Fruit fly (Drosophila melanogaster): ENCODE measurements around the gene Ggamma30A.
A peak's percentile ranks its signal among the peaks of the same experiment; 100 is the strongest.

The Ggamma30A gene

dm6 chr2L:9256316-9256715, at the start of gene Ggamma30A:
Gene Ggamma30A (plus strand): TSS chr2L:9256563.
- TF ChIP-seq fru (GFP tag; optimal IDR thresholded peaks at IDR 0.05) (no peak), CG32264 (GFP tag; optimal IDR thresholded peaks at IDR 0.05) (no peak), dsf (GFP tag; optimal IDR thresholded peaks at IDR 0.05; ENCODE audit: borderline replicate concordance) (no peak), pan (optimal IDR thresholded peaks at IDR 0.05) (no peak), Mio (GFP tag; optimal IDR thresholded peaks at IDR 0.05) (no peak), Hnf4 (GFP tag; optimal IDR thresholded peaks at IDR 0.05) (no peak), dl (GFP tag; optimal IDR thresholded peaks at IDR 0.05; ENCODE audit: insufficient read depth in 1 of 2, partially characterized antibody in 2 of 2) (no peak), CrebA (GFP tag; optimal IDR thresholded peaks at IDR 0.05; ENCODE audit: borderline replicate concordance) (no peak), psq (GFP tag; optimal IDR thresholded peaks at IDR 0.05) (no peak), Rel (GFP tag; optimal IDR thresholded peaks at IDR 0.05) (no peak), Rel (tag; optimal IDR thresholded peaks at IDR 0.05) (no peak)

dm6 chr2L:9207133-9207532, 49.2 kb upstream of the Ggamma30A start:
- TF ChIP-seq dl (GFP tag; optimal IDR thresholded peaks at IDR 0.05; ENCODE audit: insufficient read depth in 1 of 2, partially characterized antibody in 2 of 2) (no peak), br (GFP tag; optimal IDR thresholded peaks at IDR 0.05) (no peak), psq (GFP tag; optimal IDR thresholded peaks at IDR 0.05) (no peak), woc (GFP tag; optimal IDR thresholded peaks at IDR 0.05) (peak; percentile 3), Sp1 (GFP tag; optimal IDR thresholded peaks at IDR 0.05) (no peak), CG32264 (GFP tag; optimal IDR thresholded peaks at IDR 0.05) (no peak), jim (GFP tag; optimal IDR thresholded peaks at IDR 0.05) (no peak), dmrt93B (GFP tag; optimal IDR thresholded peaks at IDR 0.05) (no peak), Dif (GFP tag; optimal IDR thresholded peaks at IDR 0.05; ENCODE audit: partially characterized antibody) (no peak), GATAd (GFP tag; optimal IDR thresholded peaks at IDR 0.05) (no peak), h (GFP tag; optimal IDR thresholded peaks at IDR 0.05) (peak; percentile 2), rgr (GFP tag; optimal IDR thresholded peaks at IDR 0.05) (peak; percentile 12), Hr83 (GFP tag; optimal IDR thresholded peaks at IDR 0.05; ENCODE audit: poor library complexity, severe bottlenecking) (no peak), sv (GFP tag; optimal IDR thresholded peaks at IDR 0.05) (no peak), Vsx2 (GFP tag; optimal IDR thresholded peaks at IDR 0.05; ENCODE audit: partially characterized antibody) (no peak), sage (GFP tag; optimal IDR thresholded peaks at IDR 0.05) (no peak), Jra (GFP tag; optimal IDR thresholded peaks at IDR 0.05) (no peak), N (GFP tag; optimal IDR thresholded peaks at IDR 0.05) (no peak), Rel (GFP tag; optimal IDR thresholded peaks at IDR 0.05) (no peak), Rel (tag; optimal IDR thresholded peaks at IDR 0.05) (no peak), Mio (GFP tag; optimal IDR thresholded peaks at IDR 0.05) (no peak), Dfd (GFP tag; optimal IDR thresholded peaks at IDR 0.05) (no peak), CrebA (GFP tag; optimal IDR thresholded peaks at IDR 0.05; ENCODE audit: borderline replicate concordance) (no peak), HLH106 (tag; optimal IDR thresholded peaks at IDR 0.05) (no peak), fru (GFP tag; optimal IDR thresholded peaks at IDR 0.05) (no peak), CG9705 (GFP tag; optimal IDR thresholded peaks at IDR 0.05) (no peak), Myc (optimal IDR thresholded peaks at IDR 0.05) (no peak), tai (GFP tag; optimal IDR thresholded peaks at IDR 0.05) (peak; percentile 43), ey (GFP tag; optimal IDR thresholded peaks at IDR 0.05) (no peak), brk (GFP tag; optimal IDR thresholded peaks at IDR 0.05) (no peak), OdsH (GFP tag; optimal IDR thresholded peaks at IDR 0.05) (no peak), usp (GFP tag; optimal IDR thresholded peaks at IDR 0.05) (no peak), dsf (GFP tag; optimal IDR thresholded peaks at IDR 0.05; ENCODE audit: borderline replicate concordance) (no peak), pan (optimal IDR thresholded peaks at IDR 0.05) (no peak), foxo (GFP tag; optimal IDR thresholded peaks at IDR 0.05) (peak in 1 of 2 experiments; percentile 2)

- TF ChIP-seq rgr (GFP tag; optimal IDR thresholded peaks at IDR 0.05) = peak; percentile 94
- TF ChIP-seq Sp1 (GFP tag; optimal IDR thresholded peaks at IDR 0.05) = peak; percentile 96
- peak; percentile 64 for TF ChIP-seq dsf (GFP tag; optimal IDR thresholded peaks at IDR 0.05; ENCODE audit: borderline replicate concordance)
- TF ChIP-seq fru (GFP tag; optimal IDR thresholded peaks at IDR 0.05) = peak; percentile 80
- TF ChIP-seq Myc (optimal IDR thresholded peaks at IDR 0.05) = no peak
- peak; percentile 17 for TF ChIP-seq Dfd (GFP tag; optimal IDR thresholded peaks at IDR 0.05)
- peak; percentile 95 for TF ChIP-seq OdsH (GFP tag; optimal IDR thresholded peaks at IDR 0.05)
- TF ChIP-seq pan (optimal IDR thresholded peaks at IDR 0.05) = no peak
- TF ChIP-seq sage (GFP tag; optimal IDR thresholded peaks at IDR 0.05) = peak; percentile 91
- TF ChIP-seq Abd-B (GFP tag; optimal IDR thresholded peaks at IDR 0.05) = no peak
- TF ChIP-seq lola (GFP tag; optimal IDR thresholded peaks at IDR 0.05) = no peak
- peak; percentile 98 for TF ChIP-seq HLH106 (tag; optimal IDR thresholded peaks at IDR 0.05)
- peak in 1 of 2 experiments; percentile 90 for TF ChIP-seq foxo (GFP tag; optimal IDR thresholded peaks at IDR 0.05)
- peak; percentile 97 for TF ChIP-seq tai (GFP tag; optimal IDR thresholded peaks at IDR 0.05)
- TF ChIP-seq brk (GFP tag; optimal IDR thresholded peaks at IDR 0.05) = peak; percentile 24
- TF ChIP-seq sv (GFP tag; optimal IDR thresholded peaks at IDR 0.05) = peak; percentile 6
- no peak for TF ChIP-seq Hr83 (GFP tag; optimal IDR thresholded peaks at IDR 0.05; ENCODE audit: poor library complexity, severe bottlenecking)
- peak; percentile 78 for TF ChIP-seq CG32264 (GFP tag; optimal IDR thresholded peaks at IDR 0.05)
- TF ChIP-seq dmrt93B (GFP tag; optimal IDR thresholded peaks at IDR 0.05) = peak; percentile 95
- peak; percentile 96 for TF ChIP-seq psq (GFP tag; optimal IDR thresholded peaks at IDR 0.05)
- TF ChIP-seq Jra (GFP tag; optimal IDR thresholded peaks at IDR 0.05) = peak; percentile 77
- TF ChIP-seq Rel (GFP tag; optimal IDR thresholded peaks at IDR 0.05) = peak; percentile 91
- peak; percentile 84 for TF ChIP-seq Rel (tag; optimal IDR thresholded peaks at IDR 0.05)
- no peak for TF ChIP-seq usp (GFP tag; optimal IDR thresholded peaks at IDR 0.05)
- TF ChIP-seq Dif (GFP tag; optimal IDR thresholded peaks at IDR 0.05; ENCODE audit: partially characterized antibody) = no peak
- no peak for TF ChIP-seq CrebA (GFP tag; optimal IDR thresholded peaks at IDR 0.05; ENCODE audit: borderline replicate concordance)
- peak; percentile 93 for TF ChIP-seq CG9705 (GFP tag; optimal IDR thresholded peaks at IDR 0.05)
- TF ChIP-seq jim (GFP tag; optimal IDR thresholded peaks at IDR 0.05) = no peak
- TF ChIP-seq N (GFP tag; optimal IDR thresholded peaks at IDR 0.05) = no peak
- TF ChIP-seq woc (GFP tag; optimal IDR thresholded peaks at IDR 0.05) = peak; percentile 85
- TF ChIP-seq br (GFP tag; optimal IDR thresholded peaks at IDR 0.05) = peak; percentile 91
- TF ChIP-seq Vsx2 (GFP tag; optimal IDR thresholded peaks at IDR 0.05; ENCODE audit: partially characterized antibody) = no peak
- TF ChIP-seq ey (GFP tag; optimal IDR thresholded peaks at IDR 0.05) = peak; percentile 61
Measured at dm6 chr2L:9210864-9211701, 45.3 kb upstream of the Ggamma30A start.
